1 fruit fly cellular context compared by ENCODE assay signal in the genomic region with DNA sequence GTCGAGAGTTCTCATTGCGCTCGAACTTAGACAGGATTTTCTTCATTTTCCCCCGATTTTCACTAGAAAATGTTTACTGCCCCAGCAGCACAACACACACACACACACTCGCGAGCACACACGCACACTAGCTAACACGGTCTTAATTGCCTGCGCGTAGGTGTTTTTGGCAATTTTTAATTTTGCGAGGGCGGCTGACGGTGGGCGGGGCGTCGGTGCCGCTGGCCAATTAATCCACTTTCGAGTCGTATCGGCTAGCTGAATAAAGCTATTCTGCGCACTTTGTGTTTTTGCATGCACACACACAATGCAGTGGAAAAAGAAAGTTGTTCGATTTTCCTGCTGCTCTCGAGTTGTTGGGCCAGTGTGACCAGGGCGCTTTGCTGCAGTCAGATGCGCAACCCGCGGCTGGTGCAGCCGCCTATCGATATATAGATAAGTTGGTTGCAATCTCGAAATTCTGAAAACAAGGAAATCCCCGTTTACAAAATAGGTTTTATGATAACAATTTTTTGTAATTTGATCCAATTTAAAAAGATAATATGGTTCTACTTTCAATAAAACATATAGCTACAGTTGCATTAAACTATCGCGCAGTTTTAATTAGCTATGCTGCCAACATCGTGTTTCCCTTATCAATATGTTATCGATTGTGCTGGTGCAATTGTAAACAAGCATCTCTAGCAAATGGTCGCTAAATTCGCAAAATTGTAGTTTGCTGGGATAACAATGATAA.
TF ChIP-seq lines count a peak whose summit lies in the region.

Nak (minus strand) TSS at position 375 of the 736 bp plus-strand sequence.
Tango6 (plus strand) TSS at position 659 of the 736 bp plus-strand sequence.

TF ChIP-seq in whole organism, embryonic, 481 proteins besides CTCF, POLR2A, EP300 and RAD21 (continued from another document):
- TF ChIP-seq Bdp1 (GFP tag; optimal IDR thresholded peaks at IDR 0.05; lab: Kevin White, UChicago) (peak; percentile 12), onecut (GFP tag; IDR thresholded peaks at IDR 0.05; lab: Robert Waterston, UW) (peak; percentile 26; the same call in 1 of the 2 replicates), NFAT (GFP tag; IDR thresholded peaks at IDR 0.05; lab: Robert Waterston, UW) (no peak), pzg (GFP tag; optimal IDR thresholded peaks at IDR 0.05; lab: Kevin White, UChicago) (peak; percentile 68), CG8281 (tag; optimal IDR thresholded peaks at IDR 0.05; lab: Kevin White, UChicago) (no peak), CG4617 (GFP tag; optimal IDR thresholded peaks at IDR 0.05; lab: Kevin White, UChicago; ENCODE audit: borderline replicate concordance) (peak; percentile 77), Atf-2 (GFP tag; optimal IDR thresholded peaks at IDR 0.05; lab: Kevin White, UChicago) (peak; percentile 44), CG12219 (GFP tag; optimal IDR thresholded peaks at IDR 0.05; lab: Kevin White, UChicago) (no peak), CG16815 (GFP tag; optimal IDR thresholded peaks at IDR 0.05; lab: Kevin White, UChicago) (no peak), Sry-δ (GFP tag; optimal IDR thresholded peaks at IDR 0.05; lab: Kevin White, UChicago) (peak; percentile 96), Lhr (GFP tag; optimal IDR thresholded peaks at IDR 0.05; lab: Kevin White, UChicago) (peak; percentile 61), Dref (GFP tag; IDR thresholded peaks at IDR 0.05; lab: Robert Waterston, UW) (peak; percentile 73), CG17385 (GFP tag; optimal IDR thresholded peaks at IDR 0.05; lab: Kevin White, UChicago) (no peak), CG6791 (GFP tag; IDR thresholded peaks at IDR 0.05; lab: Robert Waterston, UW; ENCODE audit: partially characterized antibody) (peak; percentile 83), knrl (GFP tag; IDR thresholded peaks at IDR 0.05; lab: Robert Waterston, UW; ENCODE audit: partially characterized antibody) (peak; percentile 96), crp (GFP tag; optimal IDR thresholded peaks at IDR 0.05; lab: Kevin White, UChicago) (peak in 1 of 2 experiments; percentile 69), slbo (GFP tag; IDR thresholded peaks at IDR 0.05; lab: Robert Waterston, UW) (peak; percentile 36), CG4424 (GFP tag; optimal IDR thresholded peaks at IDR 0.05; lab: Kevin White, UChicago) (peak; percentile 26), lmd (GFP tag; IDR thresholded peaks at IDR 0.05; lab: Robert Waterston, UW) (no peak), Blimp-1 (GFP tag; optimal IDR thresholded peaks at IDR 0.05; lab: Kevin White, UChicago) (peak; percentile 54), CG34376 (GFP tag; optimal IDR thresholded peaks at IDR 0.05; lab: Kevin White, UChicago) (peak; percentile 37), CG34224 (GFP tag; IDR thresholded peaks at IDR 0.05; lab: Robert Waterston, UW; ENCODE audit: partially characterized antibody) (peak; percentile 96), tna (GFP tag; IDR thresholded peaks at IDR 0.05; lab: Robert Waterston, UW; ENCODE audit: partially characterized antibody) (peak; percentile 79), CG42726 (GFP tag; IDR thresholded peaks at IDR 0.05; lab: Robert Waterston, UW; ENCODE audit: partially characterized antibody) (peak; percentile 59; the same call in 1 of the 2 replicates), CG32772 (GFP tag; IDR thresholded peaks at IDR 0.05; lab: Robert Waterston, UW) (no peak), repo (GFP tag; optimal IDR thresholded peaks at IDR 0.05; lab: Kevin White, UChicago) (no peak), CG1603 (tag; optimal IDR thresholded peaks at IDR 0.05; lab: Kevin White, UChicago) (peak; percentile 16), grau (tag; optimal IDR thresholded peaks at IDR 0.05; lab: Kevin White, UChicago) (peak; percentile 51), HLH54F (GFP tag; optimal IDR thresholded peaks at IDR 0.05; lab: Kevin White, UChicago) (peak; percentile 36), CG30403 (GFP tag; optimal IDR thresholded peaks at IDR 0.05; lab: Kevin White, UChicago) (peak; percentile 46), z (GFP tag; IDR thresholded peaks at IDR 0.05; lab: Robert Waterston, UW) (no peak), CG12744 (GFP tag; optimal IDR thresholded peaks at IDR 0.05; lab: Kevin White, UChicago) (no peak), ato (GFP tag; IDR thresholded peaks at IDR 0.05; lab: Robert Waterston, UW; ENCODE audit: partially characterized antibody) (peak; percentile 62; the same call in 1 of the 2 replicates), Mad (GFP tag; optimal IDR thresholded peaks at IDR 0.05; lab: Kevin White, UChicago) (no peak), luna (GFP tag; optimal IDR thresholded peaks at IDR 0.05; lab: Kevin White, UChicago) (peak; percentile 9), Eip74EF (GFP tag; optimal IDR thresholded peaks at IDR 0.05; lab: Kevin White, UChicago) (no peak), vvl (GFP tag; IDR thresholded peaks at IDR 0.05; lab: Robert Waterston, UW) (0 out of 2 replicates have a peak, but pooled peaks have one; percentile 22), Asciz (GFP tag; optimal IDR thresholded peaks at IDR 0.05; lab: Kevin White, UChicago) (no peak), CG2120 (GFP tag; optimal IDR thresholded peaks at IDR 0.05; lab: Kevin White, UChicago) (peak; percentile 58), mam (GFP tag; optimal IDR thresholded peaks at IDR 0.05; lab: Kevin White, UChicago) (peak; percentile 52), emc (GFP tag; optimal IDR thresholded peaks at IDR 0.05; lab: Kevin White, UChicago) (no peak), CG16813 (GFP tag; IDR thresholded peaks at IDR 0.05; lab: Robert Waterston, UW; ENCODE audit: partially characterized antibody) (peak; percentile 96), hkb (optimal IDR thresholded peaks at IDR 0.05; lab: Kevin White, UChicago) (peak; percentile 90), hkb (GFP tag; IDR thresholded peaks at IDR 0.05; lab: Robert Waterston, UW) (no peak), dpn (GFP tag; optimal IDR thresholded peaks at IDR 0.05; lab: Kevin White, UChicago) (peak; percentile 10 to 34), Fer1 (GFP tag; optimal IDR thresholded peaks at IDR 0.05; lab: Kevin White, UChicago) (no peak), CG17802 (tag; optimal IDR thresholded peaks at IDR 0.05; lab: Kevin White, UChicago) (peak; percentile 48), inv (GFP tag; IDR thresholded peaks at IDR 0.05; lab: Robert Waterston, UW; ENCODE audit: partially characterized antibody) (peak; percentile 93), CG7963 (GFP tag; IDR thresholded peaks at IDR 0.05; lab: Robert Waterston, UW; ENCODE audit: partially characterized antibody) (peak; percentile 76), CG12391 (tag; optimal IDR thresholded peaks at IDR 0.05; lab: Kevin White, UChicago) (peak; percentile 63), amos (GFP tag; IDR thresholded peaks at IDR 0.05; lab: Robert Waterston, UW; ENCODE audit: partially characterized antibody) (peak; percentile 85), CG3726 (GFP tag; IDR thresholded peaks at IDR 0.05; lab: Robert Waterston, UW) (no peak), Ptx1 (GFP tag; IDR thresholded peaks at IDR 0.05; lab: Robert Waterston, UW) (0 out of 2 replicates have a peak, but pooled peaks have one; percentile 26), CG17829 (tag; optimal IDR thresholded peaks at IDR 0.05; lab: Kevin White, UChicago) (peak; percentile 64), CG12071 (GFP tag; optimal IDR thresholded peaks at IDR 0.05; lab: Kevin White, UChicago) (no peak), Doc3 (GFP tag; IDR thresholded peaks at IDR 0.05; lab: Robert Waterston, UW; ENCODE audit: partially characterized antibody) (peak; percentile 96), CG3847 (GFP tag; IDR thresholded peaks at IDR 0.05; lab: Robert Waterston, UW) (peak; percentile 40; the same call in 1 of the 2 replicates), E2f2 (GFP tag; IDR thresholded peaks at IDR 0.05; lab: Robert Waterston, UW) (peak; percentile 45), CG33213 (GFP tag; optimal IDR thresholded peaks at IDR 0.05; lab: Kevin White, UChicago) (peak; percentile 65), gfzf (GFP tag; optimal IDR thresholded peaks at IDR 0.05; lab: Kevin White, UChicago) (peak; percentile 80), CG9797 (GFP tag; optimal IDR thresholded peaks at IDR 0.05; lab: Kevin White, UChicago) (peak; percentile 92), Fer3 (tag; optimal IDR thresholded peaks at IDR 0.05; lab: Kevin White, UChicago) (no peak), HmgD (GFP tag; optimal IDR thresholded peaks at IDR 0.05; lab: Kevin White, UChicago) (peak; percentile 67), nau (GFP tag; optimal IDR thresholded peaks at IDR 0.05; lab: Kevin White, UChicago) (peak; percentile 37), fd64A (GFP tag; optimal IDR thresholded peaks at IDR 0.05; lab: Kevin White, UChicago) (no peak), pb (GFP tag; optimal IDR thresholded peaks at IDR 0.05; lab: Kevin White, UChicago) (peak; percentile 25), CG33557 (GFP tag; optimal IDR thresholded peaks at IDR 0.05; lab: Kevin White, UChicago) (peak; percentile 37), Scr (GFP tag; IDR thresholded peaks at IDR 0.05; lab: Robert Waterston, UW; ENCODE audit: partially characterized antibody) (peak; percentile 98), chm (GFP tag; IDR thresholded peaks at IDR 0.05; lab: Robert Waterston, UW) (no peak), CG14710 (tag; optimal IDR thresholded peaks at IDR 0.05; lab: Kevin White, UChicago) (peak; percentile 80), CG13287 (GFP tag; IDR thresholded peaks at IDR 0.05; lab: Robert Waterston, UW; ENCODE audit: partially characterized antibody) (peak; percentile 97), sr (GFP tag; IDR thresholded peaks at IDR 0.05; lab: Robert Waterston, UW) (peak; percentile 58; the same call in 1 of the 3 replicates), Hmr (GFP tag; optimal IDR thresholded peaks at IDR 0.05; lab: Kevin White, UChicago) (peak; percentile 33), Deaf1 (tag; optimal IDR thresholded peaks at IDR 0.05; lab: Kevin White, UChicago) (no peak), CG10959 (GFP tag; IDR thresholded peaks at IDR 0.05; lab: Robert Waterston, UW) (no peak), TFAM (GFP tag; optimal IDR thresholded peaks at IDR 0.05; lab: Kevin White, UChicago) (no peak), odd (GFP tag; optimal IDR thresholded peaks at IDR 0.05; lab: Kevin White, UChicago) (no peak), lbe (GFP tag; optimal IDR thresholded peaks at IDR 0.05; lab: Kevin White, UChicago) (peak; percentile 35), hth (optimal IDR thresholded peaks at IDR 0.05; lab: Kevin White, UChicago) (no peak), gem (tag; optimal IDR thresholded peaks at IDR 0.05; lab: Kevin White, UChicago) (peak; percentile 50), CG7556 (GFP tag; optimal IDR thresholded peaks at IDR 0.05; lab: Kevin White, UChicago) (peak; percentile 1), ewg (GFP tag; optimal IDR thresholded peaks at IDR 0.05; lab: Kevin White, UChicago) (peak; percentile 76), CG11723 (GFP tag; optimal IDR thresholded peaks at IDR 0.05; lab: Kevin White, UChicago) (no peak), Nf-YC (tag; optimal IDR thresholded peaks at IDR 0.05; lab: Kevin White, UChicago) (peak; percentile 40), Rx (GFP tag; IDR thresholded peaks at IDR 0.05; lab: Robert Waterston, UW) (no peak), CG15269 (tag; optimal IDR thresholded peaks at IDR 0.05; lab: Kevin White, UChicago) (peak; percentile 20), Pdp1 (GFP tag; optimal IDR thresholded peaks at IDR 0.05; lab: Kevin White, UChicago) (peak in 1 of 2 experiments; percentile 54), CG8924 (tag; optimal IDR thresholded peaks at IDR 0.05; lab: Kevin White, UChicago) (peak; percentile 44), C15 (GFP tag; IDR thresholded peaks at IDR 0.05; lab: Robert Waterston, UW) (no peak), Abd-B (GFP tag; optimal IDR thresholded peaks at IDR 0.05; lab: Kevin White, UChicago) (peak; percentile 71), Dll (GFP tag; IDR thresholded peaks at IDR 0.05; lab: Robert Waterston, UW; ENCODE audit: partially characterized antibody) (peak; percentile 99), p53 (GFP tag; optimal IDR thresholded peaks at IDR 0.05; lab: Kevin White, UChicago) (peak; percentile 33), CG17186 (GFP tag; optimal IDR thresholded peaks at IDR 0.05; lab: Kevin White, UChicago) (peak; percentile 97), prd (optimal IDR thresholded peaks at IDR 0.05; lab: Kevin White, UChicago) (no peak), prd (GFP tag; IDR thresholded peaks at IDR 0.05; lab: Robert Waterston, UW) (peak; percentile 33; the same call in 1 of the 3 replicates)
